Worm (Caenorhabditis elegans) whole organism, L3 larva: ENCODE data around the gene srbc-11.

Experiments used
- ama-1 ChIP-seq: fragments of 150-350 bp; optimal IDR thresholded peaks from 2 replicates; lab custom pipeline; 2018
- ceh-82 ChIP-seq: fragments of 150-350 bp; optimal IDR thresholded peaks from 2 replicates; lab custom pipeline; 2014; ENCODE audit warnings: missing biosample characterization, missing genetic modification characterization
- fos-1 ChIP-seq: fragments of 150-350 bp; optimal IDR thresholded peaks from 2 replicates; lab custom pipeline; 2014; ENCODE audit warnings: missing biosample characterization, missing genetic modification characterization
- lsy-12 ChIP-seq: sonication (generic microtip); optimal IDR thresholded peaks from 2 replicates; lab custom pipeline; 2016; ENCODE audit warnings: mild to moderate bottlenecking, missing genetic modification characterization, missing compliant biosample characterization
- nfya-1 ChIP-seq: sonication (generic microtip); optimal IDR thresholded peaks from 2 replicates; lab custom pipeline; 2017; ENCODE audit warnings: missing genetic modification characterization, mild to moderate bottlenecking, missing compliant biosample characterization, antibody characterized with exemption, moderate library complexity; ENCODE audit not compliant: insufficient read depth
- nhr-11 ChIP-seq: fragments of 150-350 bp; optimal IDR thresholded peaks from 2 replicates; lab custom pipeline; 2014; ENCODE audit warnings: missing biosample characterization, missing genetic modification characterization
- nhr-12 ChIP-seq: fragments of 150-350 bp; optimal IDR thresholded peaks from 2 replicates; lab custom pipeline; 2014; ENCODE audit warnings: missing biosample characterization, missing genetic modification characterization
- nhr-76 ChIP-seq: fragments of 150-350 bp; sonication (generic microtip); optimal IDR thresholded peaks from 5 replicates; lab custom pipeline; 2014; ENCODE audit warnings: missing biosample characterization, missing genetic modification characterization
- pha-4 ChIP-seq: fragments of 150-350 bp; optimal IDR thresholded peaks from 2 replicates; lab custom pipeline; 2014; ENCODE audit warnings: missing biosample characterization, missing genetic modification reagents, missing genetic modification characterization
- unc-39 ChIP-seq: sonication (generic microtip); optimal IDR thresholded peaks from 4 replicates; lab custom pipeline; 2017; ENCODE audit warnings: missing biosample characterization, missing genetic modification characterization
- zag-1 ChIP-seq: fragments of 150-350 bp; optimal IDR thresholded peaks from 2 replicates; lab custom pipeline; 2014; ENCODE audit warnings: missing biosample characterization, missing genetic modification characterization

ce11 chrV:7446965-7447364 lies 48.1 kb downstream of the srbc-11 start, which contains the start of gene F25E5.5:
- TF ChIP-seq zag-1 (no peak), ama-1 (lab: Kevin White, UChicago) (no peak), unc-39 (tag; lab: Kevin White, UChicago) (no peak), nhr-12 (tag; lab: Kevin White, UChicago) (no peak), pha-4 (tag; lab: Kevin White, UChicago) (no peak), lsy-12 (tag; lab: Kevin White, UChicago) (no peak), nhr-11 (no peak), nfya-1 (tag; lab: Kevin White, UChicago) (no peak), ceh-82 (tag; lab: Kevin White, UChicago) (no peak), nhr-76 (tag; lab: Kevin White, UChicago) (no peak), fos-1 (tag; lab: Kevin White, UChicago) (no peak)
